Worm (Caenorhabditis elegans) whole organism, early embryonic: ENCODE results near the gene Y82E9BR.18.

Experiments used
- B0310.2 ChIP-seq: sonication (generic microtip); optimal IDR thresholded peaks from 2 replicates; lab custom pipeline; 2016; ENCODE audit warnings: mild to moderate bottlenecking, missing genetic modification characterization, missing compliant biosample characterization
- F13C5.2 ChIP-seq: sonication (generic microtip); optimal IDR thresholded peaks from 2 replicates; lab custom pipeline; 2017; ENCODE audit warnings: mild to moderate bottlenecking, missing genetic modification characterization, inconsistent platforms, missing compliant biosample characterization
- aly-1 ChIP-seq: sonication (generic microtip); optimal IDR thresholded peaks from 2 replicates; lab custom pipeline; 2016; ENCODE audit warnings: missing genetic modification characterization, missing compliant biosample characterization
- ama-1 ChIP-seq: fragments of 150-350 bp; optimal IDR thresholded peaks from 2 replicates; lab custom pipeline; 2014
- ceh-13 ChIP-seq: fragments of 200-800 bp; sonication (Bioruptor generic); optimal IDR thresholded peaks from 2 replicates; lab custom pipeline; 2018; ENCODE audit warnings: mild to moderate bottlenecking, missing genetic modification characterization, missing compliant biosample characterization
- ceh-36 ChIP-seq: sonication (generic microtip); optimal IDR thresholded peaks from 2 replicates; lab custom pipeline; 2016; ENCODE audit warnings: missing genetic modification characterization, inconsistent platforms, missing compliant biosample characterization
- ets-7 ChIP-seq: sonication (generic microtip); optimal IDR thresholded peaks from 2 replicates; lab custom pipeline; 2016; ENCODE audit warnings: missing genotype, missing genetic modification characterization, missing compliant biosample characterization
- flt-1 ChIP-seq: fragments of 200-800 bp; sonication (Bioruptor generic); IDR thresholded peaks from 2 replicates; pipeline ENCODE4 v1.3.6; 2022; ENCODE audit warnings: missing genetic modification characterization, missing compliant biosample characterization
- hmbx-1 ChIP-seq: sonication (generic microtip); optimal IDR thresholded peaks from 2 replicates; lab custom pipeline; 2016; ENCODE audit warnings: mild to moderate bottlenecking, missing genetic modification characterization, missing compliant biosample characterization
- hmg-4 ChIP-seq: fragments of 200-800 bp; sonication (Bioruptor generic); optimal IDR thresholded peaks from 2 replicates; lab custom pipeline; 2018; ENCODE audit warnings: mild to moderate bottlenecking, missing genetic modification characterization, missing compliant biosample characterization
- hnd-1 ChIP-seq: sonication (generic microtip); optimal IDR thresholded peaks from 2 replicates; lab custom pipeline; 2016; ENCODE audit warnings: missing genetic modification characterization, missing compliant biosample characterization
- pes-1 ChIP-seq: fragments of 200-800 bp; sonication (Bioruptor generic); IDR thresholded peaks from 2 replicates; pipeline ENCODE4 v1.3.6; 2022; ENCODE audit warnings: missing genetic modification reagents, missing genetic modification characterization, missing compliant biosample characterization
- scrt-1 ChIP-seq: fragments of 200-800 bp; sonication (Bioruptor generic); IDR thresholded peaks from 2 replicates; pipeline ENCODE4 v1.3.6; 2022; ENCODE audit warnings: missing genetic modification characterization, missing compliant biosample characterization
- sea-1 ChIP-seq: fragments of 200-800 bp; sonication (Bioruptor generic); conservative IDR thresholded peaks from 2 replicates; pipeline ENCODE4 v1.3.6; 2022; ENCODE audit warnings: missing genetic modification characterization, missing compliant biosample characterization
- tbx-11 ChIP-seq: fragments of 200-800 bp; sonication (Bioruptor generic); IDR thresholded peaks from 2 replicates; pipeline ENCODE4 v1.3.6; 2022; ENCODE audit warnings: missing genetic modification characterization, missing compliant biosample characterization
- tbx-37 ChIP-seq: fragments of 200-800 bp; sonication (Bioruptor generic); conservative IDR thresholded peaks from 2 replicates; pipeline ENCODE4 v1.3.6; 2022; ENCODE audit warnings: missing genetic modification reagents, missing genetic modification characterization, missing compliant biosample characterization
- tra-4 ChIP-seq: sonication (generic microtip); optimal IDR thresholded peaks from 2 replicates; lab custom pipeline; 2017; ENCODE audit warnings: missing genetic modification characterization, missing compliant biosample characterization

Gene Y82E9BR.18

ce11 chrIII:1429920-1430437 is 53.3 kb downstream of the Y82E9BR.18 start:
- no peak for TF ChIP-seq aly-1 (tag; lab: Kevin White, UChicago)
- no peak for TF ChIP-seq tra-4 (tag; lab: Kevin White, UChicago)
- TF ChIP-seq ceh-36 (tag; lab: Kevin White, UChicago) = peak; percentile 45
- TF ChIP-seq tbx-37 (GFP tag; lab: Robert Waterston, UW) = no peak
- no peak for TF ChIP-seq hmg-4
- no peak for TF ChIP-seq scrt-1 (GFP tag; lab: Robert Waterston, UW)
- no peak for TF ChIP-seq hnd-1 (tag; lab: Kevin White, UChicago)
- no peak for TF ChIP-seq hmbx-1 (tag; lab: Kevin White, UChicago)
- no peak for TF ChIP-seq ets-7 (tag; lab: Kevin White, UChicago)

ce11 chrIII:1429275-1429674 is 54.0 kb downstream of the Y82E9BR.18 start:
- TF ChIP-seq F13C5.2 (tag; lab: Kevin White, UChicago) (no peak), sea-1 (no peak), ets-7 (tag; lab: Kevin White, UChicago) (no peak), tbx-37 (GFP tag; lab: Robert Waterston, UW) (no peak), hmbx-1 (tag; lab: Kevin White, UChicago) (no peak), scrt-1 (GFP tag; lab: Robert Waterston, UW) (no peak), hnd-1 (tag; lab: Kevin White, UChicago) (no peak), B0310.2 (tag; lab: Kevin White, UChicago) (no peak), aly-1 (tag; lab: Kevin White, UChicago) (no peak), tbx-11 (GFP tag; lab: Robert Waterston, UW) (no peak), ceh-36 (tag; lab: Kevin White, UChicago) (no peak), ceh-13 (GFP tag; lab: Kevin White, UChicago) (no peak), tra-4 (tag; lab: Kevin White, UChicago) (no peak), ama-1 (no peak), flt-1 (GFP tag; lab: Robert Waterston, UW) (no peak), hmg-4 (no peak), pes-1 (GFP tag; lab: Robert Waterston, UW) (no peak)

- TF ChIP-seq tbx-11 (GFP tag; lab: Robert Waterston, UW) = no peak
- no peak for TF ChIP-seq scrt-1 (GFP tag; lab: Robert Waterston, UW)
- TF ChIP-seq hmg-4 = no peak
- no peak for TF ChIP-seq ceh-13 (GFP tag; lab: Kevin White, UChicago)
- no peak for TF ChIP-seq tra-4 (tag; lab: Kevin White, UChicago)
- TF ChIP-seq B0310.2 (tag; lab: Kevin White, UChicago) = no peak
- no peak for TF ChIP-seq aly-1 (tag; lab: Kevin White, UChicago)
- TF ChIP-seq hmbx-1 (tag; lab: Kevin White, UChicago) = no peak
- no peak for TF ChIP-seq sea-1
- no peak for TF ChIP-seq tbx-37 (GFP tag; lab: Robert Waterston, UW)
- TF ChIP-seq ama-1 = no peak
- no peak for TF ChIP-seq ceh-36 (tag; lab: Kevin White, UChicago)
Measured at ce11 chrIII:1428448-1428847, 54.9 kb downstream of the Y82E9BR.18 start.

ce11 chrIII:1427126-1427525 is 56.2 kb downstream of the Y82E9BR.18 start, which contains the start of gene lelo-2:
Gene lelo-2, minus strand, starts transcription at chrIII:1427226.
- no peak for TF ChIP-seq hmbx-1 (tag; lab: Kevin White, UChicago)
- no peak for TF ChIP-seq tra-4 (tag; lab: Kevin White, UChicago)
- no peak for TF ChIP-seq pes-1 (GFP tag; lab: Robert Waterston, UW)
- no peak for TF ChIP-seq ceh-13 (GFP tag; lab: Kevin White, UChicago)

- TF ChIP-seq pes-1 (GFP tag; lab: Robert Waterston, UW) (peak; percentile 74), sea-1 (peak; percentile 70), ets-7 (tag; lab: Kevin White, UChicago) (peak; percentile 31), hmg-4 (peak; percentile 17), ceh-13 (GFP tag; lab: Kevin White, UChicago) (peak; percentile 30), ama-1 (no peak), tra-4 (tag; lab: Kevin White, UChicago) (no peak), hnd-1 (tag; lab: Kevin White, UChicago) (peak; percentile 42), tbx-37 (GFP tag; lab: Robert Waterston, UW) (peak; percentile 68), hmbx-1 (tag; lab: Kevin White, UChicago) (no peak), ceh-36 (tag; lab: Kevin White, UChicago) (peak; percentile 51), flt-1 (GFP tag; lab: Robert Waterston, UW) (peak; percentile 68), B0310.2 (tag; lab: Kevin White, UChicago) (peak; percentile 55), tbx-11 (GFP tag; lab: Robert Waterston, UW) (peak; percentile 71), scrt-1 (GFP tag; lab: Robert Waterston, UW) (peak; percentile 79), F13C5.2 (tag; lab: Kevin White, UChicago) (peak; percentile 58), aly-1 (tag; lab: Kevin White, UChicago) (peak; percentile 65)
Measured at ce11 chrIII:1424305-1424704, 59.0 kb downstream of the Y82E9BR.18 start.

ce11 chrIII:1421436-1421835 is 61.9 kb downstream of the Y82E9BR.18 start:
- no peak for TF ChIP-seq flt-1 (GFP tag; lab: Robert Waterston, UW)
- no peak for TF ChIP-seq scrt-1 (GFP tag; lab: Robert Waterston, UW)
- TF ChIP-seq tra-4 (tag; lab: Kevin White, UChicago) = no peak
- no peak for TF ChIP-seq tbx-37 (GFP tag; lab: Robert Waterston, UW)
- no peak for TF ChIP-seq ceh-13 (GFP tag; lab: Kevin White, UChicago)
- no peak for TF ChIP-seq sea-1
- TF ChIP-seq hnd-1 (tag; lab: Kevin White, UChicago) = no peak
- TF ChIP-seq ama-1 = no peak
- no peak for TF ChIP-seq ets-7 (tag; lab: Kevin White, UChicago)
- TF ChIP-seq aly-1 (tag; lab: Kevin White, UChicago) = no peak
- TF ChIP-seq hmg-4 = no peak
- TF ChIP-seq ceh-36 (tag; lab: Kevin White, UChicago) = no peak
- TF ChIP-seq B0310.2 (tag; lab: Kevin White, UChicago) = no peak
- no peak for TF ChIP-seq tbx-11 (GFP tag; lab: Robert Waterston, UW)
- TF ChIP-seq hmbx-1 (tag; lab: Kevin White, UChicago) = no peak
- TF ChIP-seq F13C5.2 (tag; lab: Kevin White, UChicago) = no peak
- TF ChIP-seq pes-1 (GFP tag; lab: Robert Waterston, UW) = no peak
